Worm (Caenorhabditis elegans) whole organism, L2 larva: ENCODE data around the gene hst-1.

ENCODE experiments used
- ZK546.5 ChIP-seq: sonication (generic microtip); optimal IDR thresholded peaks from 2 replicates; lab custom pipeline; 2017; ENCODE audit warnings: missing biosample characterization, missing genetic modification characterization
- blmp-1 ChIP-seq: sonication (generic microtip); optimal IDR thresholded peaks from 2 replicates; lab custom pipeline; 2017; ENCODE audit warnings: missing genetic modification characterization, mild to moderate bottlenecking, missing compliant biosample characterization, antibody characterized with exemption, moderate library complexity; ENCODE audit not compliant: insufficient read depth
- ceh-82 ChIP-seq: fragments of 150-350 bp; optimal IDR thresholded peaks from 2 replicates; lab custom pipeline; 2014; ENCODE audit warnings: missing biosample characterization, missing genetic modification characterization
- dmd-4 ChIP-seq: sonication (generic microtip); optimal IDR thresholded peaks from 2 replicates; lab custom pipeline; 2017; ENCODE audit warnings: missing biosample characterization, missing genetic modification characterization
- egl-27 ChIP-seq: sonication (generic microtip); optimal IDR thresholded peaks from 3 replicates; lab custom pipeline; 2017; ENCODE audit warnings: missing biosample characterization, missing genetic modification reagents, missing genetic modification characterization
- elt-3 ChIP-seq: sonication (generic microtip); optimal IDR thresholded peaks from 2 replicates; lab custom pipeline; 2017; ENCODE audit warnings: missing biosample characterization, missing genetic modification characterization
- fos-1 ChIP-seq: fragments of 150-350 bp; optimal IDR thresholded peaks from 2 replicates; lab custom pipeline; 2014; ENCODE audit warnings: missing biosample characterization, missing genetic modification characterization
- lin-13 ChIP-seq: fragments of 150-350 bp; optimal IDR thresholded peaks from 2 replicates; lab custom pipeline; 2014; ENCODE audit warnings: missing biosample characterization, missing genetic modification reagents, missing genetic modification characterization
- nhr-23 ChIP-seq: fragments of 150-350 bp; optimal IDR thresholded peaks from 2 replicates; lab custom pipeline; 2014; ENCODE audit warnings: missing biosample characterization, missing genetic modification reagents, missing genetic modification characterization
- nhr-77 ChIP-seq: fragments of 150-350 bp; optimal IDR thresholded peaks from 2 replicates; lab custom pipeline; 2014; ENCODE audit warnings: missing biosample characterization, missing genetic modification characterization
- snpc-4 ChIP-seq: fragments of 150-350 bp; optimal IDR thresholded peaks from 2 replicates; lab custom pipeline; 2014; ENCODE audit warnings: missing biosample characterization, missing genetic modification characterization
- unc-62 ChIP-seq: fragments of 150-350 bp; optimal IDR thresholded peaks from 2 replicates; lab custom pipeline; 2014; ENCODE audit warnings: missing biosample characterization, missing genetic modification reagents, missing genetic modification characterization
- ztf-11 ChIP-seq: sonication (generic microtip); optimal IDR thresholded peaks from 2 replicates; lab custom pipeline; 2017; ENCODE audit warnings: missing biosample characterization, missing genetic modification characterization

DNA sequence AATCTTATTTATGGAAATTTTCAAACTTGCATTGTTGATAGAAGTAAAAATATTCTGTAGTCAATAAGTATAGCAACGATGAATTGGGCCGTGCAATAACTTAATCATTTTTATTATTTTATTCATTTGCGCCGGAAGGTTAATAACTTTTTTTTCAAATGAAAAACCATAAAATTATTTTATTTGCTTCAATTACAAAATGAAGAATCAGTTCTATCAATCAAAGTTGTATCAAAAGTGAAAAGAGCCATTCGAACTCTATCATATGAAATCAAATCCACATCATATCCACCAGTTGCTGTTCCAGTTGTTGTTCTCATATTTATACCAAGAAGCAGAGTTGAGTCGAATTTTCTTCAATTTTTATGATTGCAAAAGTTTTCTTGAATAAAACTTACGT is 42.8 kb downstream of the hst-1 start, which contains the start of gene cyp-33E1:
- TF ChIP-seq ztf-11: no peak
- TF ChIP-seq snpc-4 (tag; lab: Kevin White, UChicago): no peak
- no peak for TF ChIP-seq dmd-4 (tag; lab: Kevin White, UChicago)
- no peak for TF ChIP-seq egl-27 (tag; lab: Kevin White, UChicago)
- no peak for TF ChIP-seq lin-13
- no peak for TF ChIP-seq nhr-77 (tag; lab: Kevin White, UChicago)
- no peak for TF ChIP-seq blmp-1 (tag; lab: Kevin White, UChicago)
- no peak for TF ChIP-seq unc-62 (GFP tag; lab: Kevin White, UChicago)
- no peak for TF ChIP-seq elt-3 (tag; lab: Kevin White, UChicago)
- no peak for TF ChIP-seq ZK546.5 (tag; lab: Kevin White, UChicago)
- no peak for TF ChIP-seq ceh-82 (tag; lab: Kevin White, UChicago)
- no peak for TF ChIP-seq fos-1 (tag; lab: Kevin White, UChicago)
- no peak for TF ChIP-seq nhr-23
